Worm (Caenorhabditis elegans): ENCODE results near the gene sgt-1.
"Not testable (repeated sequence)": the region's sequence is repeated elsewhere in the genome, so short reads cannot be mapped to it uniquely, and the experiment has no call there.

The sgt-1 gene

DNA sequence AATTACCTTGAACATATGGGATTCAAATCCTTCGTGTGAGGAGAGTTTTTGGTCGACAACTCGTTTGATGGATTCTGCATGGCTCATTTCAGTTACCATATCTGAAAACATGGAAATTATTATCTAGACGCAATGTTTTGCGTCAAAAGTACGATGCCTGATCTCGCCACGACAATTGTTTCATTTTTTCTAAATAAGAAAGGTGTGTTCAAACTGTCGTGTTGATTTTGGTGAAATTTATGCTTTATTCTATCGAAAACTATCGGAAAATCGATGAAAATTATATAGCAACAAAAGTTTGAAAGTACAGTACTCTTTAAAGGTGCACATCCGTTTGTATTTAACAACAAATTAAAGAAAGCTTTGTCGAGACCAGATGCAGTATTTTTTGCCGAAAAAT lies 37.5 kb upstream of the sgt-1 start, which contains the start of gene cblc-1:
cblc-1 (minus strand) TSS at position 101 of the 400 bp plus-strand sequence.
- no peak for TF ChIP-seq flt-1 (GFP tag; IDR thresholded peaks at IDR 0.05)
- no peak for TF ChIP-seq ref-1 (GFP tag; conservative IDR thresholded peaks at IDR 0.05)
- no peak for TF ChIP-seq klf-2 (GFP tag; conservative IDR thresholded peaks at IDR 0.05)
- TF ChIP-seq cog-1 (tag; optimal IDR thresholded peaks at IDR 0.05) = no peak
- no peak for TF ChIP-seq tab-1 (GFP tag; IDR thresholded peaks at IDR 0.05)
- no peak for TF ChIP-seq med-1 (GFP tag; optimal IDR thresholded peaks at IDR 0.05; ENCODE audit: insufficient read depth)
- no peak for TF ChIP-seq T22C8.4 (GFP tag; IDR thresholded peaks at IDR 0.05)
- TF ChIP-seq ztf-23 (GFP tag; IDR thresholded peaks at IDR 0.05) = no peak
- no peak for TF ChIP-seq ztf-29 (GFP tag; IDR thresholded peaks at IDR 0.05)

DNA sequence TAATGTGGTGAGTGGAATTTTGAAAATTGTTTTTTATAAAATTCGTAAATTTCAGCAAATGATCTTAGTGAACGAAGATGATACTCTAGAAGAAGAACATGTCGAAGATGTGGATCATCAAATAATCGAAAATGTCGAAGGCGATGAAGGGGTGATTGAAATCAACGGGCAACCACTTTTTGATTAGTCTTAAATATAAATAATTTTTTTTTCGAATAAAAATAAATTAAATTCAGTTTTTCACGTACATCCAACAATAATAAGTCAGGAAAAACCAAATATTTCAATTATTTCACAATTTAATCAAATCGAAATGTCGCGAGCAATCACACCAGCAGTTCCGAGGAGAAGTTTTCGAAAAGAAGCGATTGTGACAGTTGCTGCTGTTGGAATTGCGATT lies 34.1 kb upstream of the sgt-1 start, which contains the start of gene ZK546.4:
ZK546.4 (plus strand) TSS at position 301 of the 400 bp plus-strand sequence.
- TF ChIP-seq ref-1 (GFP tag; conservative IDR thresholded peaks at IDR 0.05) (no peak), T22C8.4 (GFP tag; IDR thresholded peaks at IDR 0.05) (no peak), ztf-23 (GFP tag; IDR thresholded peaks at IDR 0.05) (no peak), ztf-29 (GFP tag; IDR thresholded peaks at IDR 0.05) (no peak), med-1 (GFP tag; optimal IDR thresholded peaks at IDR 0.05; ENCODE audit: insufficient read depth) (no peak)

DNA sequence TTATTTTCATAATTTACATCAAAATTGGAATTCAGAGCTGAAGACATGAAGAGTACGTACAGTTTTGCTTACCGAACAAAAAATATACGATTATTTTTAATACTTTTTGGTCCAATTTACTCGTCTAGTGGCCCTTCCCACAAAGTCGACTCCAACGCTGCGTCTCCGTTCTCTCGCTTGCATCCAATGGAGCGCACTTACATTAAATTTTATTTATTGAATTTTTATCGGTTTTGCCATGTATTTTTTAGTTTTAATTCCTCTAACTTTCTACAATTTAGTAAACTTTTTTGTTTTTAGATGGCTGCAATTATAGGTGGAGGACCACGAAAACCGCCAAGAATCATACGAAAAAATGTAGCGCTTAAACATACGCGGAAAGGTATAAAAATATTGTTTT lies 31.9 kb upstream of the sgt-1 start, which contains the start of gene ZK546.5:
ZK546.5 (plus strand) TSS at position 301 of the 400 bp plus-strand sequence.
- TF ChIP-seq ref-1 (GFP tag; conservative IDR thresholded peaks at IDR 0.05) (no peak), tab-1 (GFP tag; IDR thresholded peaks at IDR 0.05) (no peak), cog-1 (tag; optimal IDR thresholded peaks at IDR 0.05) (no peak), flt-1 (GFP tag; IDR thresholded peaks at IDR 0.05) (no peak), ztf-23 (GFP tag; IDR thresholded peaks at IDR 0.05) (no peak), klf-2 (GFP tag; conservative IDR thresholded peaks at IDR 0.05) (no peak)

DNA sequence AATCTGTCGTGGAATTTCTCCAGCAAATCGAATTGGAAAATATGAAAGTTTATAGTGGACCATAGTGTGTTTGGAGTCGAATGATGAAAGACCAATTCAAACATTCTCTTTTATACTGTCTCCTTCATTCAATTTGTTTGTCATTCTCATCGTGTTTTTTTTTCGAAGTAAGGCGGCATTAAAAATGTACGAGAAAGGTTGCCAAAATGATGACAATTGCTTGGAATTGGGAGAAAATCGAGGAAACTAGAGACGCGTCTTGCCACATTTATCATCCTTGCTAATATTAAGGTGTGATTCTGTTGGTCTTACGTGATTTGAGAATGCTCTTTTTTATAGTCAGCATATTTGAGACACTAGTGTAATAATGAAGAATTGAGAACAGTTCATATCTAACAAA lies 31.4 kb upstream of the sgt-1 start, which contains the start of gene gst-30:
gst-30 (minus strand) TSS at position 101 of the 400 bp plus-strand sequence.
- TF ChIP-seq cog-1 (tag; optimal IDR thresholded peaks at IDR 0.05) = no peak

DNA sequence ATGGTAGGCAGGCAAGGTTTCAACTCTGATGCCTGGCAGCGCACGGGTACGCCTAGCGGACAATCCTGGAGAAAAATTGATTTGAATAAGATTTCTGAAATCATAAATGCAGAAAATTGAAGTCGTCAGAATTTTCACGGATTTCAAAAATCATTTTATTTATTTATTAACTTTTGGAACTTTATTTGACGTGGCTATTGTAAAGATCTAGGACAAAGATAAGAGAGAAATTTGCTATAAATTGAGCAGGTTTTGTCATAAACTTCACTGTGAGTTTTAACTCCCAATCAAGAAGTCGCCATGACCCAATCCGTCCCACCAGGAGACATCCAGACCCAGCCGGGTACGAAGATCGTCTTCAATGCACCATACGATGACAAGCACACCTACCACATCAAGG lies 29.1 kb upstream of the sgt-1 start, which contains the start of gene msp-152:
msp-152 (plus strand) TSS at position 301 of the 400 bp plus-strand sequence.
- TF ChIP-seq tab-1 (GFP tag; IDR thresholded peaks at IDR 0.05); med-1 (GFP tag; optimal IDR thresholded peaks at IDR 0.05; ENCODE audit: insufficient read depth); T22C8.4 (GFP tag; IDR thresholded peaks at IDR 0.05): not testable (repeated sequence)

DNA sequence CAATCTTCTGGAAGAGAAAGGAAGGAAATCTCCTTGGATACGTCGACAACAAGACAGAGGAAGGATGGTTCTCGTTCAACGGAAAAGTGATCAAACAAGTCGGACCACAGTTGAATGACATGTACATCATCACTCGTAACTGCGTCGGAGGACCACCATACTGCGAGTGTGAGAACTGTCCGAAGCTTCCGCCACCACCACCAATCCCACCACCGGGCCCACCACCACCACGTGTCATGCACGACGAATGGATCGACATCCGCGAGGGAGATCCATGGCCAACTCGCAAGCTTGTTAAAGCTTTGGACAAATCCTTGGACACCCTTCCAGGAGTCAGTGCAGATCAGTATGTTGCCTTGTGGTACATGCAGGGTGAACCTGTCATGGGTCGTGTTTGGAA lies 27.7 kb upstream of the sgt-1 start:
- TF ChIP-seq ztf-23 (GFP tag; IDR thresholded peaks at IDR 0.05) (0 out of 2 replicates have a peak, but pooled peaks have one; percentile 25), med-1 (GFP tag; optimal IDR thresholded peaks at IDR 0.05; ENCODE audit: insufficient read depth) (no peak), flt-1 (GFP tag; IDR thresholded peaks at IDR 0.05) (no peak), T22C8.4 (GFP tag; IDR thresholded peaks at IDR 0.05) (no peak), ztf-29 (GFP tag; IDR thresholded peaks at IDR 0.05) (no peak), tab-1 (GFP tag; IDR thresholded peaks at IDR 0.05) (no peak), cog-1 (tag; optimal IDR thresholded peaks at IDR 0.05) (no peak), klf-2 (GFP tag; conservative IDR thresholded peaks at IDR 0.05) (no peak), ref-1 (GFP tag; conservative IDR thresholded peaks at IDR 0.05) (no peak)

DNA sequence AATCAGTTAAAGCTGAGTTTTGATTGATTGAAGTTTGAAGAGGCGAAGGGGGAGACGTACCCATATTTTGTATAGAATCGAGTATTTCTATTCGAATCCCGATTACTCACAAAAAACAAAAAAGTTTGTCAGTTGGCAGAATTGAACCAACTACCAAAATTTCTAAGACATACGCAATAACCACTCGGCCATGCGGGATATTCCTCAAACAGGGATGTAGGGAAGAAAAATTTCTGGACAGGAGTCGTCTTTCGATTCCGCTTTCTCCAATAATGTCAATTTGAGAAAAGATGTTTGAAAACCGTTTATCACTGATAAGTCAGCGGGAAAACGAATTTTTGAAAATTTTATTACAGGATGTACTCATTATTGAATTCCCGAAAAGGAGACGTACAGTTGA lies 24.8 kb upstream of the sgt-1 start:
- TF ChIP-seq tab-1 (GFP tag; IDR thresholded peaks at IDR 0.05) (peak; percentile 77; the same call in 1 of the 2 replicates), flt-1 (GFP tag; IDR thresholded peaks at IDR 0.05) (peak; percentile 75), ref-1 (GFP tag; conservative IDR thresholded peaks at IDR 0.05) (peak; percentile 49; the same call in 1 of the 2 replicates)

DNA sequence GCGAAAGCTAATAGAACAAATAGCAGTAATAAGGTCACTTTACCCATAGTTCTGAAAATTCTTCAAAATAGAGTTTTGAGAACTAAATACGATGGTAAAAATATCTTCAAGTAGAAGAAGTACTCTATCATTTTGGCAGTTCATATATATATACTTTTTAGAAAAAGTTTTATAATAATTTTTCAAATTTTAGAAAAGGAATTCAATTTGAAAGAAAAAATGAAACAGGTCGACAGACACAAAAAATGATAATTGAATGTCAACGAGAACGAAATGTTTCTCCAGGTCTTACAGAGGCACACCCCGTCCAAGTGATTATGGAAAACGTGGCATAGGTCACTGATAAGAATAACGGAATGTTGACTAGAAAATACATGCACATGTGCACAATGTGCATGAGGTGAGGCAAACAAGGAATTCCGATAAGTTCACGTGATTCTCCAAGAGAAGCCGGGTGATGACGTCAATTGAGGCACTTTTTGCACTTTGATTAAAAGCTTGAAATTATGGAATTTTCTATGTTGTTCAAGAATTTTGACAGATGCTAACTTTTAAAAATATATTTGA lies 21.7 kb upstream of the sgt-1 start, which contains the start of gene aagr-2:
aagr-2 (minus strand) TSS at position 51 of the 567 bp plus-strand sequence.
- TF ChIP-seq med-1 (GFP tag; optimal IDR thresholded peaks at IDR 0.05; ENCODE audit: insufficient read depth) = no peak
- no peak for TF ChIP-seq ztf-29 (GFP tag; IDR thresholded peaks at IDR 0.05)
- no peak for TF ChIP-seq klf-2 (GFP tag; conservative IDR thresholded peaks at IDR 0.05)

DNA sequence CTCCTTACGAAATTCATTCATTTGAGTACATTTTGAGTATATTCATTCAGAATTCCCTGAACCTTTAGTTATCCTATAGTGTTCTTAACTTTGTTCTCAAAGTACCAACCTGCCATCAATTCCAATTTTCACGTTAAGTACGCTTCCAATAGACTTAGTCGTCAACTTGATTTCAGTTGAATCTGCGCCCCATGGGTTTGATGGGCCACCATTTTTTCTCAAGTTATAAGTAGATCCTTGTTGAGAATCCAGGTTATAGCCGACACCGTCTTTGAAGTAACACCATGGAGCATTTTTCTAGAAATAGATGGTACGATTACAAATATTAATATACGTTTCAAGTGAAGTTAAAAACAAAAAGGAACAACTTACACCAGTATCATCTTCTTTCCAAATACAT lies 21.1 kb upstream of the sgt-1 start:
- TF ChIP-seq ztf-23 (GFP tag; IDR thresholded peaks at IDR 0.05) (no peak), med-1 (GFP tag; optimal IDR thresholded peaks at IDR 0.05; ENCODE audit: insufficient read depth) (no peak), ref-1 (GFP tag; conservative IDR thresholded peaks at IDR 0.05) (no peak), tab-1 (GFP tag; IDR thresholded peaks at IDR 0.05) (no peak), flt-1 (GFP tag; IDR thresholded peaks at IDR 0.05) (no peak)

DNA sequence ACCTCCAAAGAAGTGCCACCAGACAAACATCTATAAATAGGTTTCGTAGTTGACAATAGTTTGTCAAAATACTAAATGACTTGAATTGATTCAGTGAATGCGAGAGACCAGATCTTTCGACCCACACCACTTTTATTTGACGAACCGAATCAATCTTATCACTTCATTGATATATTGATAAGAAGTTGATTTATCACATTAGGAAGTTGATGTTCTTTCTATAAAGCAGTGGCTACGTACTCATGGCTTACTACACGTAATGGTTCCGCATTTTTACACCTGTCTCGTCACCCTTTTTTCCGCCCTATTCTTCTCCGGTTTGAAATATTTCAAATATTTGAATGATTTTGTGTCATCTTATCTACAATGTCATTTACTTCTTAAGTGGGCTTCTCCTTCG lies 17.0 kb upstream of the sgt-1 start:
- TF ChIP-seq ztf-23 (GFP tag; IDR thresholded peaks at IDR 0.05) = no peak
- no peak for TF ChIP-seq T22C8.4 (GFP tag; IDR thresholded peaks at IDR 0.05)
- no peak for TF ChIP-seq klf-2 (GFP tag; conservative IDR thresholded peaks at IDR 0.05)
- no peak for TF ChIP-seq flt-1 (GFP tag; IDR thresholded peaks at IDR 0.05)
- no peak for TF ChIP-seq ref-1 (GFP tag; conservative IDR thresholded peaks at IDR 0.05)

DNA sequence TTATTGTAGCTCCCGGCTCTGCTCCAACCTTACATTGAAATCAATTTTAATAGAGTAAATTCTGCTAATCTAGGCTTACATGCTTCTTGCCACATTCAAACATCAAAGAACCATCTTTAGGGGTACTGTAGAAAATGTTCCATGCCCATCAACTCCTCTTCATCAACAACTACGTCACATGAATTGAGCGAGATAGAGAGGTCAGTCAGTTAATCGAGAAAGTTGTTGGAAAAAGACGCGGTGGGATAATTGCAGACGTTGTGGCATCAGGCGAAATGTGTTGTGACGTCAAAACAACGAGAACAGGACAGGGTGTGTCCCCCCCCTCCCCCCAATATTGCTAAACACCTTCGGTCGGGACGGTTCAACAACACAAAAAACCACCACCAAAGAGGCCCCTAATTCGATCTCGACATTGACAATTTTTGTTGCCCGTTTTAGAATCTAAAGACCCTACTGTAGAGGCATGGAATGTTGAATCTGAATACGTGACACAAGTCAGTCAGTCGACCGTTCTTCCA lies 15.0 kb upstream of the sgt-1 start:
- TF ChIP-seq flt-1 (GFP tag; IDR thresholded peaks at IDR 0.05) = no peak
- TF ChIP-seq ztf-23 (GFP tag; IDR thresholded peaks at IDR 0.05) = no peak
- no peak for TF ChIP-seq tab-1 (GFP tag; IDR thresholded peaks at IDR 0.05)
- no peak for TF ChIP-seq ref-1 (GFP tag; conservative IDR thresholded peaks at IDR 0.05)

Measured in whole organism, midembryonic.